Worm (Caenorhabditis elegans): Measurements from ENCODE around the gene igdb-2.

Gene igdb-2

ce11 chrIV:12468359-12468758, at the start of gene igdb-2:
Gene igdb-2 (plus strand): TSS chrIV:12468659.
- no peak for TF ChIP-seq ceh-36 (tag; optimal IDR thresholded peaks at IDR 0.05)
- no peak for TF ChIP-seq hnd-1 (tag; optimal IDR thresholded peaks at IDR 0.05)
- no peak for TF ChIP-seq scrt-1 (GFP tag; IDR thresholded peaks at IDR 0.05)
- TF ChIP-seq hmg-4 (GFP tag; optimal IDR thresholded peaks at IDR 0.05) = no peak
- TF ChIP-seq aly-1 (tag; optimal IDR thresholded peaks at IDR 0.05) = no peak
- no peak for TF ChIP-seq B0310.2 (tag; optimal IDR thresholded peaks at IDR 0.05)
- TF ChIP-seq pes-1 (GFP tag; IDR thresholded peaks at IDR 0.05) = no peak
- no peak for TF ChIP-seq ama-1 (optimal IDR thresholded peaks at IDR 0.05)
- no peak for TF ChIP-seq sea-1 (GFP tag; conservative IDR thresholded peaks at IDR 0.05)

ce11 chrIV:12419291-12419690, 49.2 kb upstream of the igdb-2 start:
- TF ChIP-seq hmbx-1 (tag; optimal IDR thresholded peaks at IDR 0.05) (no peak), pes-1 (GFP tag; IDR thresholded peaks at IDR 0.05) (no peak), ets-7 (tag; optimal IDR thresholded peaks at IDR 0.05) (no peak), hmg-4 (GFP tag; optimal IDR thresholded peaks at IDR 0.05) (no peak), F13C5.2 (tag; optimal IDR thresholded peaks at IDR 0.05) (no peak), hnd-1 (tag; optimal IDR thresholded peaks at IDR 0.05) (no peak), scrt-1 (GFP tag; IDR thresholded peaks at IDR 0.05) (no peak)

- no peak for TF ChIP-seq F13C5.2 (tag; optimal IDR thresholded peaks at IDR 0.05)
- no peak for TF ChIP-seq sea-1 (GFP tag; conservative IDR thresholded peaks at IDR 0.05)
- TF ChIP-seq flt-1 (GFP tag; IDR thresholded peaks at IDR 0.05) = no peak
- TF ChIP-seq B0310.2 (tag; optimal IDR thresholded peaks at IDR 0.05) = no peak
- no peak for TF ChIP-seq pes-1 (GFP tag; IDR thresholded peaks at IDR 0.05)
- TF ChIP-seq ets-7 (tag; optimal IDR thresholded peaks at IDR 0.05) = no peak
- no peak for TF ChIP-seq hmg-4 (GFP tag; optimal IDR thresholded peaks at IDR 0.05)
- TF ChIP-seq hmbx-1 (tag; optimal IDR thresholded peaks at IDR 0.05) = no peak
- no peak for TF ChIP-seq tbx-11 (GFP tag; IDR thresholded peaks at IDR 0.05)
These were observed 48.0 kb upstream of the igdb-2 start, which contains the start of gene ugt-65 for ce11 chrIV:12420455-12420854. Gene ugt-65 (plus strand): TSS chrIV:12420683.

ce11 chrIV:12425595-12425994, 42.9 kb upstream of the igdb-2 start:
- TF ChIP-seq aly-1 (tag; optimal IDR thresholded peaks at IDR 0.05) (no peak), ama-1 (optimal IDR thresholded peaks at IDR 0.05) (no peak), hmbx-1 (tag; optimal IDR thresholded peaks at IDR 0.05) (no peak), tra-4 (tag; optimal IDR thresholded peaks at IDR 0.05) (no peak)

ce11 chrIV:12427687-12428284, 40.7 kb upstream of the igdb-2 start:
- no peak for TF ChIP-seq tbx-11 (GFP tag; IDR thresholded peaks at IDR 0.05)
- no peak for TF ChIP-seq sea-1 (GFP tag; conservative IDR thresholded peaks at IDR 0.05)
- no peak for TF ChIP-seq ceh-36 (tag; optimal IDR thresholded peaks at IDR 0.05)
- no peak for TF ChIP-seq ceh-13 (GFP tag; optimal IDR thresholded peaks at IDR 0.05)
- TF ChIP-seq ets-7 (tag; optimal IDR thresholded peaks at IDR 0.05) = no peak
- no peak for TF ChIP-seq tbx-37 (GFP tag; conservative IDR thresholded peaks at IDR 0.05)
- TF ChIP-seq pes-1 (GFP tag; IDR thresholded peaks at IDR 0.05) = no peak
- no peak for TF ChIP-seq flt-1 (GFP tag; IDR thresholded peaks at IDR 0.05)
- TF ChIP-seq B0310.2 (tag; optimal IDR thresholded peaks at IDR 0.05) = no peak
- TF ChIP-seq hmg-4 (GFP tag; optimal IDR thresholded peaks at IDR 0.05) = no peak
- TF ChIP-seq ama-1 (optimal IDR thresholded peaks at IDR 0.05) = no peak
- TF ChIP-seq tra-4 (tag; optimal IDR thresholded peaks at IDR 0.05) = no peak
- no peak for TF ChIP-seq aly-1 (tag; optimal IDR thresholded peaks at IDR 0.05)
- TF ChIP-seq hnd-1 (tag; optimal IDR thresholded peaks at IDR 0.05) = no peak
- no peak for TF ChIP-seq scrt-1 (GFP tag; IDR thresholded peaks at IDR 0.05)
- TF ChIP-seq F13C5.2 (tag; optimal IDR thresholded peaks at IDR 0.05) = no peak
- TF ChIP-seq hmbx-1 (tag; optimal IDR thresholded peaks at IDR 0.05) = no peak

- TF ChIP-seq B0310.2 (tag; optimal IDR thresholded peaks at IDR 0.05) (no peak), tbx-11 (GFP tag; IDR thresholded peaks at IDR 0.05) (no peak), ama-1 (optimal IDR thresholded peaks at IDR 0.05) (no peak), ets-7 (tag; optimal IDR thresholded peaks at IDR 0.05) (no peak), sea-1 (GFP tag; conservative IDR thresholded peaks at IDR 0.05) (no peak), pes-1 (GFP tag; IDR thresholded peaks at IDR 0.05) (no peak), tra-4 (tag; optimal IDR thresholded peaks at IDR 0.05) (no peak), F13C5.2 (tag; optimal IDR thresholded peaks at IDR 0.05) (no peak), hmg-4 (GFP tag; optimal IDR thresholded peaks at IDR 0.05) (no peak), aly-1 (tag; optimal IDR thresholded peaks at IDR 0.05) (no peak), hmbx-1 (tag; optimal IDR thresholded peaks at IDR 0.05) (no peak), tbx-37 (GFP tag; conservative IDR thresholded peaks at IDR 0.05) (no peak), scrt-1 (GFP tag; IDR thresholded peaks at IDR 0.05) (no peak)
These were observed 40.0 kb upstream of the igdb-2 start, which contains the start of gene col-130 for ce11 chrIV:12428467-12428866. Gene col-130 (minus strand): TSS chrIV:12428516.

- no peak for TF ChIP-seq hmg-4 (GFP tag; optimal IDR thresholded peaks at IDR 0.05)
- no peak for TF ChIP-seq sea-1 (GFP tag; conservative IDR thresholded peaks at IDR 0.05)
- no peak for TF ChIP-seq pes-1 (GFP tag; IDR thresholded peaks at IDR 0.05)
- no peak for TF ChIP-seq ceh-13 (GFP tag; optimal IDR thresholded peaks at IDR 0.05)
- TF ChIP-seq ets-7 (tag; optimal IDR thresholded peaks at IDR 0.05) = no peak
These were observed 39.0 kb upstream of the igdb-2 start for ce11 chrIV:12429504-12429903.

- no peak for TF ChIP-seq F13C5.2 (tag; optimal IDR thresholded peaks at IDR 0.05)
- no peak for TF ChIP-seq pes-1 (GFP tag; IDR thresholded peaks at IDR 0.05)
- TF ChIP-seq B0310.2 (tag; optimal IDR thresholded peaks at IDR 0.05) = no peak
- no peak for TF ChIP-seq ets-7 (tag; optimal IDR thresholded peaks at IDR 0.05)
- TF ChIP-seq hmg-4 (GFP tag; optimal IDR thresholded peaks at IDR 0.05) = no peak
- TF ChIP-seq tra-4 (tag; optimal IDR thresholded peaks at IDR 0.05) = no peak
- no peak for TF ChIP-seq ceh-13 (GFP tag; optimal IDR thresholded peaks at IDR 0.05)
- no peak for TF ChIP-seq flt-1 (GFP tag; IDR thresholded peaks at IDR 0.05)
- no peak for TF ChIP-seq hnd-1 (tag; optimal IDR thresholded peaks at IDR 0.05)
- TF ChIP-seq ceh-36 (tag; optimal IDR thresholded peaks at IDR 0.05) = no peak
- no peak for TF ChIP-seq scrt-1 (GFP tag; IDR thresholded peaks at IDR 0.05)
These were observed 36.7 kb upstream of the igdb-2 start for ce11 chrIV:12431755-12432154.

Data from whole organism, early embryonic.